Fruit fly (Drosophila melanogaster) whole organism, embryonic: ENCODE results near the gene mxc.

Experiments used
- ATbp ChIP-seq: fragments of 200-800 bp; sonication (Bioruptor generic); optimal IDR thresholded peaks from 2 replicates; lab custom pipeline; 2017; ENCODE audit warnings: missing biosample characterization, mild to moderate bottlenecking, missing genetic modification characterization, missing genetic modification reagents
- Atf3 ChIP-seq: fragments of 200-800 bp; sonication (Bioruptor generic); optimal IDR thresholded peaks from 3 replicates; lab custom pipeline; 2016; ENCODE audit warnings: missing biosample characterization, missing genetic modification characterization
- CG11456 ChIP-seq: fragments of 200-800 bp; sonication (Bioruptor generic); IDR thresholded peaks from 3 replicates; pipeline ENCODE4 v1.3.6; 2022; ENCODE audit warnings: missing biosample characterization, missing genetic modification characterization
- CG11696 ChIP-seq: fragments of 200-800 bp; sonication (Bioruptor generic); IDR thresholded peaks from 2 replicates; pipeline ENCODE4 v1.3.6; 2022; ENCODE audit warnings: missing biosample characterization, missing genetic modification characterization
- CG12391 ChIP-seq: fragments of 200-800 bp; sonication (Bioruptor generic); optimal IDR thresholded peaks from 3 replicates; lab custom pipeline; 2018; ENCODE audit warnings: missing biosample characterization, mild to moderate bottlenecking, missing genetic modification characterization, moderate library complexity
- CG12744 ChIP-seq: fragments of 200-800 bp; sonication (Bioruptor generic); optimal IDR thresholded peaks from 2 replicates; lab custom pipeline; 2016; ENCODE audit warnings: missing biosample characterization, missing genetic modification characterization
- CG15269 ChIP-seq: fragments of 200-800 bp; sonication (Bioruptor generic); optimal IDR thresholded peaks from 2 replicates; lab custom pipeline; 2018; ENCODE audit warnings: missing biosample characterization, mild to moderate bottlenecking, missing genetic modification characterization, moderate library complexity
- CG15601 ChIP-seq: fragments of 200-800 bp; sonication (Bioruptor generic); optimal IDR thresholded peaks from 3 replicates; lab custom pipeline; 2019; ENCODE audit warnings: missing biosample characterization, mild to moderate bottlenecking, missing genetic modification characterization, moderate library complexity
- CG16815 ChIP-seq: fragments of 200-800 bp; sonication (Bioruptor generic); optimal IDR thresholded peaks from 3 replicates; lab custom pipeline; 2017; ENCODE audit warnings: missing biosample characterization, mild to moderate bottlenecking, missing genetic modification characterization
- CG17361 ChIP-seq: fragments of 200-800 bp; sonication (Bioruptor generic); IDR thresholded peaks from 3 replicates; pipeline ENCODE4 v1.3.6; 2022; ENCODE audit warnings: missing biosample characterization, missing genetic modification characterization
- CG17385 ChIP-seq: fragments of 200-800 bp; sonication (Bioruptor generic); optimal IDR thresholded peaks from 3 replicates; lab custom pipeline; 2018; ENCODE audit warnings: missing biosample characterization, mild to moderate bottlenecking, missing genetic modification characterization
- CG18476 ChIP-seq: fragments of 200-800 bp; sonication (Bioruptor generic); optimal IDR thresholded peaks from 2 replicates; lab custom pipeline; 2016; ENCODE audit warnings: missing biosample characterization, mild to moderate bottlenecking, missing genetic modification characterization
- CG2120 ChIP-seq: fragments of 200-800 bp; sonication (Bioruptor generic); optimal IDR thresholded peaks from 3 replicates; lab custom pipeline; 2016; ENCODE audit warnings: missing biosample characterization, missing genetic modification characterization
- CG2129 ChIP-seq: fragments of 200-800 bp; sonication (Bioruptor generic); IDR thresholded peaks from 2 replicates; pipeline ENCODE4 v1.3.6; 2022; ENCODE audit warnings: missing biosample characterization, missing genetic modification characterization; ENCODE audit not compliant: partially characterized antibody
- CG2712 ChIP-seq: fragments of 200-800 bp; optimal IDR thresholded peaks from 3 replicates; lab custom pipeline; 2019; ENCODE audit warnings: missing biosample characterization, mild to moderate bottlenecking, missing genetic modification characterization, moderate library complexity
- CG34422 ChIP-seq: fragments of 200-800 bp; sonication (Bioruptor generic); IDR thresholded peaks from 3 replicates; pipeline ENCODE4 v1.3.6; 2022; ENCODE audit warnings: missing biosample characterization, missing genetic modification characterization
- CG4360 ChIP-seq: fragments of 200-800 bp; sonication (Bioruptor generic); IDR thresholded peaks from 2 replicates; pipeline ENCODE4 v1.3.6; 2022; ENCODE audit warnings: missing biosample characterization, missing genetic modification characterization
- CG5180 ChIP-seq: fragments of 200-800 bp; sonication (Bioruptor generic); optimal IDR thresholded peaks from 3 replicates; lab custom pipeline; 2017; ENCODE audit warnings: missing biosample characterization, missing genetic modification characterization, mild to moderate bottlenecking, moderate library complexity, missing genetic modification reagents
- CG8944 ChIP-seq: fragments of 200-800 bp; sonication (Bioruptor generic); optimal IDR thresholded peaks from 3 replicates; lab custom pipeline; 2016; ENCODE audit warnings: missing biosample characterization, missing genetic modification characterization
- Chrac-16 ChIP-seq: fragments of 200-800 bp; sonication (Bioruptor generic); optimal IDR thresholded peaks from 3 replicates; lab custom pipeline; 2016; ENCODE audit warnings: missing biosample characterization, missing genetic modification characterization
- CkIIα-i1 ChIP-seq: fragments of 200-800 bp; sonication (Bioruptor generic); IDR thresholded peaks from 2 replicates; pipeline ENCODE4 v1.3.6; 2022; ENCODE audit warnings: missing biosample characterization, missing genetic modification characterization
- E2f2 ChIP-seq: fragments of 200-800 bp; sonication (Bioruptor generic); IDR thresholded peaks from 2 replicates; pipeline ENCODE4 v1.3.6; 2022; ENCODE audit warnings: missing biosample characterization, missing genetic modification characterization
- Fer1 ChIP-seq: fragments of 200-800 bp; sonication (Bioruptor generic); optimal IDR thresholded peaks from 2 replicates; lab custom pipeline; 2017; ENCODE audit warnings: missing biosample characterization, mild to moderate bottlenecking, missing genetic modification characterization
- NFAT ChIP-seq: fragments of 200-800 bp; sonication (Bioruptor generic); IDR thresholded peaks from 2 replicates; pipeline ENCODE4 v1.3.6; 2022; ENCODE audit warnings: missing biosample characterization, missing genetic modification characterization
- Pdp1 ChIP-seq, 2 experiments: fragments of 200-800 bp; sonication (Bioruptor generic); optimal IDR thresholded peaks; 3 replicates each; lab custom pipeline; 2016; ENCODE audit warnings: missing biosample characterization in 2 of 2, missing genetic modification characterization in 2 of 2, mild to moderate bottlenecking in 1 of 2, moderate library complexity in 1 of 2
- br ChIP-seq: fragments of >200 bp; optimal IDR thresholded peaks from 2 replicates; lab custom pipeline; 2017
- cato ChIP-seq: fragments of 200-800 bp; sonication (Bioruptor generic); optimal IDR thresholded peaks from 2 replicates; lab custom pipeline; 2016; ENCODE audit warnings: missing biosample characterization, missing genetic modification characterization, borderline replicate concordance
- croc ChIP-seq: fragments of 200-800 bp; sonication (Bioruptor generic); conservative IDR thresholded peaks from 3 replicates; pipeline ENCODE4 v1.3.6; 2022; ENCODE audit warnings: missing biosample characterization, missing genetic modification characterization
- dan ChIP-seq: fragments of 200-800 bp; sonication (Bioruptor generic); IDR thresholded peaks from 2 replicates; pipeline ENCODE4 v1.3.6; 2022; ENCODE audit warnings: missing biosample characterization, missing genetic modification characterization
- dmrt99B ChIP-seq: fragments of 200-800 bp; sonication (Bioruptor generic); optimal IDR thresholded peaks from 2 replicates; lab custom pipeline; 2018; ENCODE audit warnings: missing biosample characterization, mild to moderate bottlenecking, missing genetic modification characterization, moderate library complexity
- dysf ChIP-seq: fragments of 200-800 bp; sonication (Bioruptor generic); IDR thresholded peaks from 3 replicates; pipeline ENCODE4 v1.3.6; 2022; ENCODE audit warnings: missing biosample characterization, missing genetic modification characterization
- fd102C ChIP-seq: fragments of 200-800 bp; sonication (Bioruptor generic); optimal IDR thresholded peaks from 2 replicates; lab custom pipeline; 2018; ENCODE audit warnings: missing biosample characterization, mild to moderate bottlenecking, missing genetic modification characterization, moderate library complexity
- grau ChIP-seq: fragments of 200-800 bp; optimal IDR thresholded peaks from 3 replicates; lab custom pipeline; 2019; ENCODE audit warnings: missing biosample characterization, mild to moderate bottlenecking, missing genetic modification characterization, moderate library complexity
- gsb-n ChIP-seq: fragments of 200-800 bp; sonication (Bioruptor generic); optimal IDR thresholded peaks from 3 replicates; lab custom pipeline; 2018; ENCODE audit warnings: missing biosample characterization, mild to moderate bottlenecking, missing genetic modification characterization
- h ChIP-seq: fragments of >200 bp; optimal IDR thresholded peaks from 2 replicates; lab custom pipeline; 2017
- lmd ChIP-seq: fragments of 200-800 bp; sonication (Bioruptor generic); IDR thresholded peaks from 2 replicates; pipeline ENCODE4 v1.3.6; 2022; ENCODE audit warnings: missing biosample characterization, missing genetic modification characterization
- lola ChIP-seq, 3 experiments: fragments of >200 bp in 2 of 3; fragments of 200-800 bp in 1 of 3; sonication (Bioruptor generic) in 1 of 3; optimal IDR thresholded peaks; 2 replicates each; lab custom pipeline; 2017 to 2019; ENCODE audit warnings: missing biosample characterization in 3 of 3, missing genetic modification characterization in 3 of 3, mild to moderate bottlenecking in 1 of 3, moderate library complexity in 1 of 3
- nau ChIP-seq: fragments of 200-800 bp; sonication (Bioruptor generic); optimal IDR thresholded peaks from 3 replicates; lab custom pipeline; 2017; ENCODE audit warnings: missing biosample characterization, mild to moderate bottlenecking, missing genetic modification characterization, missing genetic modification reagents
- peb ChIP-seq: fragments of 200-800 bp; sonication (Bioruptor generic); IDR thresholded peaks from 2 replicates; pipeline ENCODE4 v1.3.6; 2022; ENCODE audit warnings: missing biosample characterization, missing genetic modification characterization
- pho ChIP-seq: fragments of 200-800 bp; sonication (Bioruptor generic); optimal IDR thresholded peaks from 2 replicates; lab custom pipeline; 2016; ENCODE audit warnings: missing biosample characterization, missing genetic modification characterization
- pzg ChIP-seq: fragments of 200-800 bp; sonication (Bioruptor generic); optimal IDR thresholded peaks from 3 replicates; lab custom pipeline; 2018; ENCODE audit warnings: missing biosample characterization, mild to moderate bottlenecking, missing genetic modification characterization, moderate library complexity
- salm ChIP-seq: fragments of 200-800 bp; sonication (Bioruptor generic); optimal IDR thresholded peaks from 2 replicates; lab custom pipeline; 2018; ENCODE audit warnings: missing biosample characterization, mild to moderate bottlenecking, missing genetic modification characterization
- scrt ChIP-seq: fragments of 200-800 bp; sonication (Bioruptor generic); optimal IDR thresholded peaks from 2 replicates; lab custom pipeline; 2018; ENCODE audit warnings: missing biosample characterization, mild to moderate bottlenecking, missing genetic modification characterization, moderate library complexity
- shn ChIP-seq: fragments of 200-800 bp; sonication (Bioruptor generic); optimal IDR thresholded peaks from 3 replicates; lab custom pipeline; 2016; ENCODE audit warnings: missing biosample characterization, missing genetic modification characterization
- slbo ChIP-seq: fragments of 200-800 bp; sonication (Bioruptor generic); IDR thresholded peaks from 2 replicates; pipeline ENCODE4 v1.3.6; 2022; ENCODE audit warnings: missing biosample characterization, missing genetic modification characterization
- sug ChIP-seq: fragments of 200-800 bp; optimal IDR thresholded peaks from 2 replicates; lab custom pipeline; 2019; ENCODE audit warnings: missing biosample characterization, mild to moderate bottlenecking, missing genetic modification characterization, moderate library complexity
- tx ChIP-seq: fragments of 200-800 bp; sonication (Bioruptor generic); optimal IDR thresholded peaks from 2 replicates; lab custom pipeline; 2016; ENCODE audit warnings: missing biosample characterization, missing genetic modification characterization
- vvl ChIP-seq: fragments of 200-800 bp; sonication (Bioruptor generic); IDR thresholded peaks from 2 replicates; pipeline ENCODE4 v1.3.6; 2022; ENCODE audit warnings: missing biosample characterization, missing genetic modification characterization
- zf30C ChIP-seq: fragments of 200-800 bp; sonication (Bioruptor generic); optimal IDR thresholded peaks from 3 replicates; lab custom pipeline; 2018; ENCODE audit warnings: missing biosample characterization, mild to moderate bottlenecking, missing genetic modification characterization
- zfh1 ChIP-seq: fragments of 200-800 bp; sonication (Bioruptor generic); IDR thresholded peaks from 3 replicates; pipeline ENCODE4 v1.3.6; 2022; ENCODE audit warnings: missing biosample characterization, missing genetic modification characterization
- zfh2 ChIP-seq: fragments of 200-800 bp; sonication (Bioruptor generic); optimal IDR thresholded peaks from 2 replicates; lab custom pipeline; 2016; ENCODE audit warnings: missing biosample characterization, missing genetic modification characterization

Gene mxc

dm6 chrX:9243417-9243884, at the start of gene mxc, which contains the start of gene Larp7 (continued):
- TF ChIP-seq CG11456, result 0 out of 3 replicates have a peak, but pooled peaks have one; percentile 44
- peak; percentile 82 for TF ChIP-seq CG2120 (GFP tag; lab: Kevin White, UChicago)
- TF ChIP-seq grau (tag; lab: Kevin White, UChicago), result peak; percentile 55
- peak; percentile 65 for TF ChIP-seq pzg (GFP tag; lab: Kevin White, UChicago)
- peak; percentile 65 for TF ChIP-seq CG12391 (tag; lab: Kevin White, UChicago)
- peak; percentile 27 for TF ChIP-seq CG18476 (GFP tag; lab: Kevin White, UChicago)
- no peak for TF ChIP-seq Atf3
- TF ChIP-seq salm (tag; lab: Kevin White, UChicago), result no peak
- no peak for TF ChIP-seq CG15269 (tag; lab: Kevin White, UChicago)
- no peak for TF ChIP-seq br (lab: Kevin White, UChicago)
- no peak for TF ChIP-seq CG16815 (GFP tag; lab: Kevin White, UChicago)
- TF ChIP-seq h (lab: Kevin White, UChicago), result no peak
- TF ChIP-seq CG34422 (GFP tag; lab: Robert Waterston, UW), result no peak
- TF ChIP-seq lmd (GFP tag; lab: Robert Waterston, UW), result peak; percentile 29; the same call in 1 of the 2 replicates
- peak; percentile 18 for TF ChIP-seq cato (GFP tag; lab: Kevin White, UChicago)
- TF ChIP-seq CG15601 (tag; lab: Kevin White, UChicago), result no peak
- TF ChIP-seq Pdp1 (GFP tag; optimal IDR thresholded peaks at IDR 0.05; lab: Kevin White, UChicago), result peak; percentile 64 to 73
- no peak for TF ChIP-seq ATbp (GFP tag; lab: Kevin White, UChicago)
- peak; percentile 54 for TF ChIP-seq tx (GFP tag; lab: Kevin White, UChicago)
- TF ChIP-seq vvl (GFP tag; lab: Robert Waterston, UW), result peak; percentile 21; the same call in 1 of the 2 replicates
- TF ChIP-seq sug (tag; lab: Kevin White, UChicago), result no peak
- peak; percentile 72 for TF ChIP-seq slbo
- TF ChIP-seq dan (GFP tag; lab: Robert Waterston, UW), result no peak
- TF ChIP-seq lola (GFP tag; optimal IDR thresholded peaks at IDR 0.05; lab: Kevin White, UChicago), result peak in 1 of 3 experiments; percentile 53
- TF ChIP-seq dmrt99B (tag; lab: Kevin White, UChicago), result no peak
- peak; percentile 67 for TF ChIP-seq Chrac-16 (GFP tag; lab: Kevin White, UChicago)
- no peak for TF ChIP-seq scrt (GFP tag; lab: Kevin White, UChicago)
- TF ChIP-seq E2f2, result peak; percentile 77
- TF ChIP-seq CG8944 (GFP tag; lab: Kevin White, UChicago), result peak; percentile 64
- TF ChIP-seq CkIIα-i1, result no peak
- no peak for TF ChIP-seq Fer1 (GFP tag; lab: Kevin White, UChicago)
- TF ChIP-seq CG11696 (GFP tag; lab: Robert Waterston, UW), result no peak
- peak; percentile 77 for TF ChIP-seq zfh2
- 0 out of 2 replicates have a peak, but pooled peaks have one; percentile 32 for TF ChIP-seq CG4360 (GFP tag; lab: Robert Waterston, UW)
- TF ChIP-seq CG17361 (GFP tag; lab: Robert Waterston, UW), result no peak; the same call in 1 of the 3 replicates
- no peak for TF ChIP-seq CG5180 (GFP tag; lab: Kevin White, UChicago)
- TF ChIP-seq peb (GFP tag; lab: Robert Waterston, UW), result no peak
- peak; percentile 80 for TF ChIP-seq CG2129
- no peak for TF ChIP-seq gsb-n (tag; lab: Kevin White, UChicago)
- peak; percentile 6 for TF ChIP-seq fd102C (GFP tag; lab: Kevin White, UChicago)
- no peak for TF ChIP-seq nau (GFP tag; lab: Kevin White, UChicago)
- peak; percentile 70 for TF ChIP-seq pho (GFP tag; lab: Kevin White, UChicago)
- peak; percentile 63 for TF ChIP-seq shn (GFP tag; lab: Kevin White, UChicago)
- no peak; the same call in 2 of the 3 replicates for TF ChIP-seq croc (GFP tag; lab: Robert Waterston, UW)
- no peak for TF ChIP-seq NFAT
- TF ChIP-seq zfh1 (GFP tag; lab: Robert Waterston, UW), result no peak
- peak; percentile 64 for TF ChIP-seq CG2712
- TF ChIP-seq dysf (GFP tag; lab: Robert Waterston, UW), result no peak; the same call in 2 of the 3 replicates
- no peak for TF ChIP-seq zf30C (GFP tag; lab: Kevin White, UChicago)
- TF ChIP-seq CG17385 (GFP tag; lab: Kevin White, UChicago), result peak; percentile 27
- no peak for TF ChIP-seq CG12744 (GFP tag; lab: Kevin White, UChicago)
